Worm (Caenorhabditis elegans) whole organism, L4/young adult: ENCODE results near the gene srh-48.

Experiments
- W03F9.2 ChIP-seq: fragments of 150-350 bp; optimal IDR thresholded peaks from 2 replicates; lab custom pipeline; 2014; ENCODE audit warnings: missing biosample characterization, missing genetic modification characterization
- dao-5 ChIP-seq: sonication (generic microtip); optimal IDR thresholded peaks from 2 replicates; lab custom pipeline; 2016; ENCODE audit warnings: missing genotype, missing genetic modification characterization, moderate library complexity, missing compliant biosample characterization
- him-1 ChIP-seq: sonication (generic microtip); optimal IDR thresholded peaks from 2 replicates; lab custom pipeline; 2016; ENCODE audit warnings: missing genotype, missing genetic modification reagents, missing genetic modification characterization, missing compliant biosample characterization

Gene srh-48

DNA sequence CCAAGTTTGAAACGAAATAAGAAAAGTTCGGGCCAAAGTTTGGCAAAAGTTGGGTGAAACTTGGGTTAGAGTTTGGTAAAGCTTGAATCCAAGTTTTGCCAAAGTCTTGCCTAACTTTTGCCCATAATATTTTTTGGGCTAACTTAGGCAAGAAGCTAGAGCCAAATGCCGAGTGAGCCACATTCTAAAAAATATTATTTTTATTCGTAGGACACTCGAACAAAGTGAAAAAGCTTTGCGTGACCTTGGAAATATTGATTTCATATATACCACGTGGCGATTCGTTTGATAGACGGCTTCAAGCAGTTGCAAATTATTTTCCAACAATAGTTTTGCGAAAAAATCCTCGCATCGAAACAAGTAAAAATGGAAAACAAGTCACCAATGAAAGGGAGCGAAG lies 23.9 kb downstream of the srh-48 start, which contains the start of gene Y51B9A.5:
Gene Y51B9A.5, plus strand, starts transcription at position 301 of the 400 bp plus-strand sequence.
- no peak for TF ChIP-seq him-1

DNA sequence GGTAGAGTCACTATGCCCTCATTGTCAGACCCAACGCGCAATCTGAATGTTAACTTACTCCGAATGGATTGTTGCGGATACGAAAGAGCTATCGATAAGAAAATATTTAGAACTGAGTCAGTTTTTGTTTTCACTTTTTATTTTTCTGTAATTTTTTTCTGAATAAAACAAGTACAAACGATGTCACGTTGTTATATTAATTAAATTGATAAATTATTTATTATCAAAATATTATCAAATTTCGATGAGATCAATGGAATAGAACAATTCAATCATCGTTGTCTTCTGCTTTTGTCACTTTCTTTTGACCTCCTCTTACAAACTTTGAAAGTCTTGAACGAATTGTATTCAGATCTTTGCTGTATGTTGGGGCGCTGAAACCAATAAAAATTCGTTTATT lies 27.1 kb downstream of the srh-48 start, which contains the start of gene mpz-6:
Gene mpz-6, minus strand, starts transcription at position 101 of the 400 bp plus-strand sequence.
- no peak for TF ChIP-seq him-1
- TF ChIP-seq W03F9.2 (tag; lab: Kevin White, UChicago) = no peak
- no peak for TF ChIP-seq dao-5 (tag; lab: Kevin White, UChicago)

DNA sequence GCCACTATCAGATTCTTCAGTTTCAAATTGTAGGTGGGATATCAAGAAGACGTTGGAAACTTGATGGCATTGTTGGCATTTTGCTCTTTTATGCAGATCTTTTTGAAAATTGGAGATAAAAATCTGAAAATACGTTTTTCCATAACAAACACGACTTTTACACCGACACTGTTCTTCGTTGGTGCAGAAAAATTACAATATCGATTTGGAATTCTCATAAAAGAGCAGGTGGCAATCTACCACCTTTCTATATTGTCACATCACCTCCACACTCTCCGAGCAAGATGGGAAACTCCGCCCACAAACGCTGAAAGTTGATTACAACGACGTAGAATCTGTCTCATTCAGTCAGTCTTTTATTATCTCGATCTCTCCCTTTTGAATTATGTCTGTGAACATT lies 27.6 kb downstream of the srh-48 start, which contains the start of gene arrd-2:
Gene arrd-2, plus strand, starts transcription at position 301 of the 400 bp plus-strand sequence.
- no peak for TF ChIP-seq dao-5 (tag; lab: Kevin White, UChicago)
- no peak for TF ChIP-seq him-1
- no peak for TF ChIP-seq W03F9.2 (tag; lab: Kevin White, UChicago)

DNA sequence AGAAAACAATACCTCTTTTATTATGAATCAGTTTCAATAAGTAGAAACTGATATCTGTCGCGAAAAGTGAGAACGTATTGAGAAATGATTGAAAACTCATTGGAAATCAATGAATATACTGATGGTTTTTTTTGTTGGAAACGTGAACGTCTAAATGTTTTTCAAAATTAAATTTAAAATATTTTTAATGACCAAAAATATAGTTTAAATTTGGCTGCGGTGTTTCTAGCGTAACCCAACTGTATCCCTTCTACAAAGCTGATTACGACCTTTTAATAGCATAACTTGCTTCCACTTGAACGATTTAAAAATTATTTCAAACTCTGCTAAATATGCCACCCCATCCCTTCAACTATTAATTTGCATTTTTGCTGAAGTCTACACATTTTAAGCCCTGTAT lies 31.6 kb downstream of the srh-48 start, which contains the start of gene M176.9:
Gene M176.9, minus strand, starts transcription at position 101 of the 400 bp plus-strand sequence.
- TF ChIP-seq dao-5 (tag; lab: Kevin White, UChicago) = no peak
- no peak for TF ChIP-seq W03F9.2 (tag; lab: Kevin White, UChicago)
- no peak for TF ChIP-seq him-1

DNA sequence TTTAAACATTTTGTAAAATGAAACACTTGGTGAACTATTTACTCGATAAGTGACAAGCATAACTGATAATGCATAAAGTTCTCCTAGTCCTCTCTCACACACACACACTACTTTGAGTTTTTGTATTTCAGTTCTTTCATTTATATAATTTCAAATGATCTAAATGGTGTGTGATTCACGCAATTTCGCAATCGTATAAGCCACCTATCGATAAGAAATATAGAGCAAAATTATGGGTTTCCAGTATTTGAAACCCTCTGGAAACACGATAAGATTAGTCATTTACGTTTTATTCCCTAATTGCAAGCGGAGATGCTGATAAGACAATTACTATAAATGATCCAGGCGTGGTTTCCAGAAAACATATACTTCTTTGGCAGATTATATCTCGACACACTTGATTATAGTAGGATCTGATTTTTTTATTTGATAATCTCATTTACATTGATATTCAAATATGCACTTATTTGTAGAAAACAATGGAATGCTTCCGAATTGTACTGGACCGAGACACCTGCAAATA lies 32.3 kb downstream of the srh-48 start, which contains the start of gene arrd-3:
Gene arrd-3, plus strand, starts transcription at position 473 of the 523 bp plus-strand sequence.
- TF ChIP-seq W03F9.2 (tag; lab: Kevin White, UChicago) (no peak), him-1 (no peak), dao-5 (tag; lab: Kevin White, UChicago) (no peak)

DNA sequence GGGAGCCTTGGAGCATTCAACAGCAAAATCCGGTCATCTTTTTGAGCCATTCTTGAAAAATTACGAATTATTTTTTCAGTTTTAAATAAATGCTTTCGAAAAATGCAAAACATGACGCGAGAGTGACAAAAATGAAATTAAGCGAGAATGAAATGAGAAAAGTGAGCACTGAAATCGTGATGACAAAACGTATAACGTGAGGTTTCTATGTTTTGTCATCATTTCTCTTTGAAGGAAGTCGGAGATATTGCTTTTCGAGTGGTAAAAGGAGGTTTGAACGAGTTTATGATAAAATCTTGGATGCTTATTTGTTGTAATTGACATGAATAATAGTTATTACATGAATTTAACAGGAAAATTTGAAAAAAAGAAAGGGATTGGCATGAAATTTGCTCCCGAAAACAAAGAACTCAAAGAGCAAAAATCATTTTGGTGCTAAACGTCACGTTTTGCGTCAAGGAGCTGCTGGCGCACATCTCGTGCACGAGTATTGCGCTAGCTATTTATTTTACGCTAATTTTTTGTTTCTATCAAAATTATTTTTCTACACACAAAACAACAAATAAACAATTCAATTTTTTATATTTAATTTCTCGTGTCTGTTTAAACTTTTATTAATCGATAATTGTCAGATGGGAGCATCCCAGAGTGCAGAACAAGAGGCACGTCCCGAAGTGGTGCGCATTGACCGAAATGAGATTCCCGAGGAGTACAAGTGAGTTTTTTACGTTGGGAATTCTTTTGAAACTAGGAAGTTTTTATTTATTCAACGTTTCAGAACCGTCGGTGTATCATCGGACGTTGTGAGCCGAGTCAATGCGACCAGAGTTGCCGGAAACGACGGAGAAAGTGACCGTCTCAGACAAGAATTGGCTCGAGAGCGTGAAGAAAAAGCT lies 36.7 kb downstream of the srh-48 start, which contains the start of the genes gss-1 and chch-3:
Gene gss-1, minus strand, starts transcription at position 51 of the 896 bp plus-strand sequence.
Gene chch-3, plus strand, starts transcription at position 633 of the 896 bp plus-strand sequence.
- TF ChIP-seq dao-5 (tag; lab: Kevin White, UChicago) (no peak), W03F9.2 (tag; lab: Kevin White, UChicago) (peak; percentile 81)

DNA sequence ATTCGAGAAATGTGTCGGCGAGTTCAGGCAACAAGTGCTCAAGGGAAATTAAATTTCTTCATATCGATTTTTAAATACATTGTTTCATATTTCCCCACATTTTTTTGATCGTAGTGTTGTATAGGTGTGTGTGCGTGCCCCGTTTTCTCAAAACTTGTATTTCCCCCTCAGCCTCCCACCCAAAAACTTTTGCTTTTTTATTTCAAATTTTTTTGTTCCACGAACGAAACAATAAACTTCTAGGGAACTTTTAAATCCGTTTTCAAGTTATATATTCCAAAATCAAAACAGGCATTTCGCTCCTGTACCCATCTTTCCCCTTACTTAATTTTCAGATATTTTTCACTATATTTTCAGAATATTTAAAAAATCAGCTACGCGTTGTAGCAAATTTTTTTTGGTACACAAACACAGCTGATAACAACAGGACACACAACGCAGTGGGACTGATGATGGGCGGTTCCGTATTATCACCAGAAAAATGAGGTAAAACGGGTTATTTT lies 38.2 kb downstream of the srh-48 start, which contains the start of the genes M176.4 and M176.16:
Gene M176.4, plus strand, starts transcription at position 301 of the 503 bp plus-strand sequence.
Gene M176.16, plus strand, starts transcription at position 453 of the 503 bp plus-strand sequence.
- TF ChIP-seq him-1 (no peak), dao-5 (tag; lab: Kevin White, UChicago) (no peak), W03F9.2 (tag; lab: Kevin White, UChicago) (no peak)

DNA sequence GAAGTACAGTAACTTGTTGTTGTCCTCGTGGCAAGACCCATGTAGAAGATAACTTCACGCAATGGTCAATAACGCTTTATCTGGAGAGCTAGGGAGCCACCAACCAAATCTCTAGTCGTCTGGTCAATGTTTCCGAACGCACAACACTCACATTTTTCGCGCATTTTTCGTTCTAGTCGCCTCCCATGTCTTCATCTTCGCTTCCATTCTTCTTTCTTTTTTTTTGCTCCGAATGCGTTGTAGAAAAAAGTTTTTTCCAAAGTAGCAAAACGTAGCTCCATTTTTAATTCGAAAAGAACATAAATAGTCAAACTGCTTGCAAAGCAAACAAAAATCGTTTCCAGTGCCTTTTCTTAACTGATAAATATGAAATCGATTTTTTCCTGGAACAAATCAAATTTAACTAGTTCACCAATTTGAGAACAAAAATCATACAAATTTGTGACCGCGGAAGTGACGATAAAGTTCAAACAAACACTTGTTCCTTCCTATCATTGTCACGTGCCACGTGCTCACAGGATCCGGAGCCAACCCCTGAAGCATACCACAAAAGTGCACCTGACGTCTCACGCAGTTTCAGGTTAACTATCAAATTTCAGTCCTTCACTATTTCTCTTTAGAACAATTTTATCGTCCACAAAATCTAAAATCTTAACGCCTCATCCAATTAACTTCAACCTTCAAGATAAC lies 39.1 kb downstream of the srh-48 start:
- TF ChIP-seq him-1 = no peak
- no peak for TF ChIP-seq W03F9.2 (tag; lab: Kevin White, UChicago)
- TF ChIP-seq dao-5 (tag; lab: Kevin White, UChicago) = no peak

DNA sequence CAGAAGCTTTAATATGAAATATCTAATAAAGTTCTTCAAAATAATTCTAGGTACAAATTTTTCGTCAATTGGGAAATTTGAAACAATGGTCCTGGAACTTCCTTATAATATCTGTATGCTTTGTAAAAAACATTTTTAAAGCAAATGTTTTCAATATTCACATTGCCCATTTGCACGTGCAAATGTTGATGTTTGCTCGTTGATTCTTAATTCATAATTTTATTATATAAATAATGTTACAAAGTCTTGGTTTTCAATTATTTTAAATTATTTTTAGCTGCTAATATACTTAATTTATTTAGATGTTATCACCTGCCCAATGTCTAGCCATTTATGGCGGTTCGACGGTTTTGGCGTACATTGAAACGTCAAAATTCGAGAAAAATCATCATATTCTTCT lies 42.1 kb downstream of the srh-48 start, which contains the start of gene M176.11:
Gene M176.11, plus strand, starts transcription at position 301 of the 400 bp plus-strand sequence.
- TF ChIP-seq W03F9.2 (tag; lab: Kevin White, UChicago) (no peak), him-1 (no peak), dao-5 (tag; lab: Kevin White, UChicago) (no peak)

DNA sequence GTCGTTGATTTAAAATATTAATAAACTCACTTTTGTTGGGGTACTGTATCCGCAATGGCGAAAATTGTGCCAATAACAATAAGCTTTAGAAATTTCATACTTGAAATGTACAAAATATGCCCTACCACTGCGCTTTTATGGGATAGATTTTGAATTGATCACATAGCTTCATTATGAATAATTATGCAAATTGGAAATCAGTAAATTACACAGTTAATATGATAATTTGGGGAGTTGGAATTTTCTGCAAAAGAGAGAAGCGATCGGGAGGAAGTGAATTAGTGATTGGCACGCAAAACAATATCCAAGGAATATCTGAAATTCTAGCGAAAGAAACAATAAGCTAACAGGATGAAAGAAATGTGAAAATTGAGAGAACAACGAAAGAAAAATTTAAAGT lies 46.2 kb downstream of the srh-48 start, which contains the start of gene M176.10:
Gene M176.10, minus strand, starts transcription at position 101 of the 400 bp plus-strand sequence.
- no peak for TF ChIP-seq him-1
- TF ChIP-seq W03F9.2 (tag; lab: Kevin White, UChicago) = no peak
- TF ChIP-seq dao-5 (tag; lab: Kevin White, UChicago) = no peak

DNA sequence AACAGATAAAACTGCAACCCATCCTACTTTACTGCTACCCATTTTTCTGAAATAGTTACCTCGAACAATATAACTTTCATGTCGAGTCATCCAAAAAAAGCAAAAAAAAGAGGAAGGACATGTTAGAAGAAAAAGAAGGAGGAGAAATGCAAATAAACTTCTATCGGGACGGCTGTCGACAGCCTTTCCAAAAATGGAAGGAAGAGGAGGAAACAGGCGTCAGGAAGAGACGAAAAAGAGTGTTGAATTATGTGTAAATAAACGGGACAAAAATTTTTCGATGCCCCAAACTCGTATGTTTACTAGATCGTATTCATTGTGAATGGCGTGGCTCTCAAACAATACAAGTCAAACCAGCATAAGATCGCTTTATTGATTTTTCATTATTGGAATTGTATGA lies 47.7 kb downstream of the srh-48 start, which contains the start of gene M176.5:
Gene M176.5, minus strand, starts transcription at position 101 of the 400 bp plus-strand sequence.
- TF ChIP-seq him-1 = no peak

DNA sequence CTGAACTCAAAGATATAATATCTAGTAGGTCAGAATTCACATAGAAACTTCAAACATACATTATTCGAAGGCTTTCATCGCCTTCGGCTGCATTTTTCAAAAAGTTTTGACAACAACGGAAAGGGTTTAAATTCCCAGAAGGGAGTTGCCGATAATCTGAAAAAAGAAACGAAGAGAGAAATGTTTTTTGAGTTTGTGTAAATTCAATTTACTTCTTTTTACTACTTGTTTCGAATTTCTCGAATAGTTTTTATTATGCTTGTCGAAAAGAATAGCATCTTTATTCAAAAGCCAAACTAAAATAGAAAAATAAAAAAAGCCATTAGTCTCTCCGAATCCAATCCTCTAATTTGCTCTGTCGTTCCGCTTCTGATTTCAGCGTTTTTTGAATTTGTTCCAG lies 51.2 kb downstream of the srh-48 start:
- TF ChIP-seq W03F9.2 (tag; lab: Kevin White, UChicago) (no peak), him-1 (no peak), dao-5 (tag; lab: Kevin White, UChicago) (no peak)

DNA sequence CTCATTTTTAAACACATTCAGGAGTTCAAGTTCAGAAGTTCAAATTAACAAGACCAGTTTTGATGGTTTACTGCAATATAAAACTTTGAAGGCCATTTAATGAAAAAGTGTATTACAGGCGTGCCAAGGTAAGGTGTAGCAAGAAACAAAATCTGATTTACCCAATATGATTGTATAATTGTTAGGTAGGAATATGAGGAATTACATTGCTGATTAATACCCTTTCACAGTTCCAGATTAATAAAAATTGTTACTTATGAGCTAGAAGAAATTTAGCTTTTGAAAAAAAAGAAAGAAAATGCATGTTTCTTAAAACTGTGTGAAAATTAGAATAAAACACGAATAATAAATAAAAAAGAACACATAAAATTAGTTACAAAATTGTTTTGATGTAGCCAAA lies 53.7 kb downstream of the srh-48 start, which contains the start of gene kin-15:
Gene kin-15, minus strand, starts transcription at position 101 of the 400 bp plus-strand sequence.
- TF ChIP-seq him-1 (no peak), W03F9.2 (tag; lab: Kevin White, UChicago) (no peak), dao-5 (tag; lab: Kevin White, UChicago) (no peak)
